Worm (Caenorhabditis elegans): Measurements from ENCODE around the gene srab-11.
A peak's percentile ranks its signal among the peaks of the same experiment; 100 is the strongest.

ce11 chrV:3188043-3188442 is 41.2 kb upstream of the srab-11 start, which contains the start of gene lag-2:
- TF ChIP-seq mxl-3 (GFP tag; optimal IDR thresholded peaks at IDR 0.05) = no peak
- no peak for TF ChIP-seq nhr-76 (tag; optimal IDR thresholded peaks at IDR 0.05)
- TF ChIP-seq ztf-11 (tag; optimal IDR thresholded peaks at IDR 0.05) = no peak
- TF ChIP-seq unc-62 (GFP tag; optimal IDR thresholded peaks at IDR 0.05 in 1 of 2) = peak in 1 of 2 experiments; percentile 83
- no peak for TF ChIP-seq unc-62 (tag; optimal IDR thresholded peaks at IDR 0.05)
- no peak for TF ChIP-seq arid-1 (GFP tag; conservative IDR thresholded peaks at IDR 0.05)
- TF ChIP-seq fos-1 (tag; optimal IDR thresholded peaks at IDR 0.05) = no peak

Data from whole organism, L4 larva.